Worm (Caenorhabditis elegans) whole organism, L2 larva: ENCODE data around the gene C43H6.4.

Experiments
- C34F6.9 ChIP-seq: fragments of 150-350 bp; optimal IDR thresholded peaks from 2 replicates; lab custom pipeline; 2014; ENCODE audit warnings: missing biosample characterization, missing genetic modification characterization
- F13H6.1 ChIP-seq: sonication (generic microtip); optimal IDR thresholded peaks from 2 replicates; lab custom pipeline; 2016; ENCODE audit warnings: missing genetic modification characterization, missing compliant biosample characterization
- R02D3.7 ChIP-seq: fragments of 150-350 bp; optimal IDR thresholded peaks from 2 replicates; lab custom pipeline; 2014; ENCODE audit warnings: missing biosample characterization, missing genetic modification characterization
- Y55F3AM.14 ChIP-seq: fragments of 200-800 bp; sonication (Bioruptor generic); optimal IDR thresholded peaks from 2 replicates; lab custom pipeline; 2018; ENCODE audit warnings: mild to moderate bottlenecking, missing genetic modification characterization, missing compliant biosample characterization
- ZK546.5 ChIP-seq: sonication (generic microtip); optimal IDR thresholded peaks from 2 replicates; lab custom pipeline; 2017; ENCODE audit warnings: missing biosample characterization, missing genetic modification characterization
- aly-2 ChIP-seq: fragments of 150-350 bp; optimal IDR thresholded peaks from 2 replicates; lab custom pipeline; 2014; ENCODE audit warnings: missing biosample characterization, missing genetic modification characterization
- ama-1 ChIP-seq: fragments of 150-350 bp; optimal IDR thresholded peaks from 2 replicates; lab custom pipeline; 2018; ENCODE audit warnings: inconsistent platforms
- blmp-1 ChIP-seq: sonication (generic microtip); optimal IDR thresholded peaks from 2 replicates; lab custom pipeline; 2017; ENCODE audit warnings: missing genetic modification characterization, mild to moderate bottlenecking, missing compliant biosample characterization, antibody characterized with exemption, moderate library complexity; ENCODE audit not compliant: insufficient read depth
- ceh-16 ChIP-seq: fragments of 150-350 bp; optimal IDR thresholded peaks from 2 replicates; lab custom pipeline; 2014; ENCODE audit warnings: missing biosample characterization, missing genetic modification characterization
- ceh-82 ChIP-seq: fragments of 150-350 bp; optimal IDR thresholded peaks from 2 replicates; lab custom pipeline; 2014; ENCODE audit warnings: missing biosample characterization, missing genetic modification characterization
- crh-2 ChIP-seq: sonication (generic microtip); optimal IDR thresholded peaks from 2 replicates; lab custom pipeline; 2017; ENCODE audit warnings: missing biosample characterization, missing genetic modification characterization
- dmd-4 ChIP-seq: sonication (generic microtip); optimal IDR thresholded peaks from 2 replicates; lab custom pipeline; 2017; ENCODE audit warnings: missing biosample characterization, missing genetic modification characterization
- egl-27 ChIP-seq: sonication (generic microtip); optimal IDR thresholded peaks from 3 replicates; lab custom pipeline; 2017; ENCODE audit warnings: missing biosample characterization, missing genetic modification reagents, missing genetic modification characterization
- fos-1 ChIP-seq: fragments of 150-350 bp; optimal IDR thresholded peaks from 2 replicates; lab custom pipeline; 2014; ENCODE audit warnings: missing biosample characterization, missing genetic modification characterization
- gmeb-1 ChIP-seq: fragments of 150-350 bp; optimal IDR thresholded peaks from 2 replicates; lab custom pipeline; 2014; ENCODE audit warnings: missing biosample characterization, missing genetic modification characterization
- lin-11 ChIP-seq: fragments of 150-350 bp; sonication (generic microtip); optimal IDR thresholded peaks from 2 replicates; lab custom pipeline; 2014; ENCODE audit warnings: missing biosample characterization, missing genetic modification characterization, inconsistent platforms, mixed read lengths
- lin-13 ChIP-seq: fragments of 150-350 bp; optimal IDR thresholded peaks from 2 replicates; lab custom pipeline; 2014; ENCODE audit warnings: missing biosample characterization, missing genetic modification reagents, missing genetic modification characterization
- lin-39 ChIP-seq: fragments of 150-350 bp; optimal IDR thresholded peaks from 2 replicates; lab custom pipeline; 2014; ENCODE audit warnings: missing biosample characterization, missing genetic modification reagents, missing genetic modification characterization
- lsy-2 ChIP-seq, 2 experiments: fragments of 150-350 bp in 1 of 2; sonication (generic microtip) in 1 of 2; optimal IDR thresholded peaks; 2 replicates each; lab custom pipeline; 2014 to 2017; ENCODE audit warnings: missing biosample characterization in 2 of 2, missing genetic modification characterization in 2 of 2
- mab-5 ChIP-seq: fragments of 150-350 bp; optimal IDR thresholded peaks from 2 replicates; lab custom pipeline; 2014; ENCODE audit warnings: missing biosample characterization, missing genetic modification characterization
- mbf-1 ChIP-seq: sonication (generic microtip); optimal IDR thresholded peaks from 2 replicates; lab custom pipeline; 2017; ENCODE audit warnings: missing biosample characterization, missing genetic modification characterization
- mdl-1 ChIP-seq, 2 experiments: fragments of 150-350 bp in 1 of 2; sonication (generic microtip) in 1 of 2; optimal IDR thresholded peaks; 2 replicates each; lab custom pipeline; 2017; ENCODE audit warnings: missing biosample characterization in 2 of 2, missing genetic modification characterization in 2 of 2
- nhr-10 ChIP-seq: sonication (generic microtip); optimal IDR thresholded peaks from 2 replicates; lab custom pipeline; 2017; ENCODE audit warnings: missing biosample characterization, missing genetic modification characterization
- nhr-11 ChIP-seq: fragments of 150-350 bp; optimal IDR thresholded peaks from 2 replicates; lab custom pipeline; 2014; ENCODE audit warnings: missing biosample characterization, missing genetic modification characterization
- nhr-12 ChIP-seq: fragments of 150-350 bp; optimal IDR thresholded peaks from 2 replicates; lab custom pipeline; 2014; ENCODE audit warnings: missing biosample characterization, missing genetic modification characterization
- nhr-129 ChIP-seq: fragments of 150-350 bp; optimal IDR thresholded peaks from 2 replicates; lab custom pipeline; 2014; ENCODE audit warnings: missing biosample characterization, missing genetic modification characterization
- nhr-21 ChIP-seq: fragments of 150-350 bp; optimal IDR thresholded peaks from 2 replicates; lab custom pipeline; 2014; ENCODE audit warnings: missing biosample characterization, missing genetic modification characterization
- nhr-23 ChIP-seq: fragments of 150-350 bp; optimal IDR thresholded peaks from 2 replicates; lab custom pipeline; 2014; ENCODE audit warnings: missing biosample characterization, missing genetic modification reagents, missing genetic modification characterization
- nhr-237 ChIP-seq: fragments of 150-350 bp; optimal IDR thresholded peaks from 2 replicates; lab custom pipeline; 2014; ENCODE audit warnings: missing biosample characterization, missing genetic modification characterization
- nhr-25 ChIP-seq: fragments of 150-350 bp; sonication (generic microtip); optimal IDR thresholded peaks from 3 replicates; lab custom pipeline; 2014; ENCODE audit warnings: missing biosample characterization, missing genetic modification characterization
- nhr-77 ChIP-seq: fragments of 150-350 bp; optimal IDR thresholded peaks from 2 replicates; lab custom pipeline; 2014; ENCODE audit warnings: missing biosample characterization, missing genetic modification characterization
- peb-1 ChIP-seq: fragments of 150-350 bp; optimal IDR thresholded peaks from 2 replicates; lab custom pipeline; 2014; ENCODE audit warnings: missing biosample characterization, missing genetic modification characterization
- sem-4 ChIP-seq: fragments of 150-350 bp; optimal IDR thresholded peaks from 2 replicates; lab custom pipeline; 2014; ENCODE audit warnings: missing biosample characterization, missing genetic modification reagents, missing genetic modification characterization
- skn-1 ChIP-seq: sonication (generic microtip); optimal IDR thresholded peaks from 2 replicates; lab custom pipeline; 2017; ENCODE audit warnings: missing biosample characterization, missing genetic modification characterization
- sma-3 ChIP-seq: sonication (generic microtip); optimal IDR thresholded peaks from 2 replicates; lab custom pipeline; 2016; ENCODE audit warnings: missing genetic modification reagents, missing genetic modification characterization, missing compliant biosample characterization
- unc-39 ChIP-seq: fragments of 150-350 bp; optimal IDR thresholded peaks from 2 replicates; lab custom pipeline; 2014; ENCODE audit warnings: missing biosample characterization, missing genetic modification characterization
- unc-55 ChIP-seq: fragments of 150-350 bp; sonication (generic microtip); optimal IDR thresholded peaks from 3 replicates; lab custom pipeline; 2014; ENCODE audit warnings: missing biosample characterization, missing genetic modification reagents, missing genetic modification characterization
- unc-62 ChIP-seq: fragments of 150-350 bp; optimal IDR thresholded peaks from 2 replicates; lab custom pipeline; 2014; ENCODE audit warnings: missing biosample characterization, missing genetic modification reagents, missing genetic modification characterization
- zag-1 ChIP-seq: fragments of 150-350 bp; optimal IDR thresholded peaks from 2 replicates; lab custom pipeline; 2014; ENCODE audit warnings: missing biosample characterization, missing genetic modification characterization
- ztf-1 ChIP-seq: fragments of 200-800 bp; sonication (Bioruptor generic); conservative IDR thresholded peaks from 2 replicates; pipeline ENCODE4 v1.3.6; 2022; ENCODE audit warnings: missing genetic modification characterization, missing compliant biosample characterization
- ztf-11 ChIP-seq: sonication (generic microtip); optimal IDR thresholded peaks from 2 replicates; lab custom pipeline; 2017; ENCODE audit warnings: missing biosample characterization, missing genetic modification characterization
- ztf-4 ChIP-seq: fragments of 150-350 bp; optimal IDR thresholded peaks from 2 replicates; lab custom pipeline; 2014; ENCODE audit warnings: missing biosample characterization, missing genetic modification characterization

Gene C43H6.4

DNA sequence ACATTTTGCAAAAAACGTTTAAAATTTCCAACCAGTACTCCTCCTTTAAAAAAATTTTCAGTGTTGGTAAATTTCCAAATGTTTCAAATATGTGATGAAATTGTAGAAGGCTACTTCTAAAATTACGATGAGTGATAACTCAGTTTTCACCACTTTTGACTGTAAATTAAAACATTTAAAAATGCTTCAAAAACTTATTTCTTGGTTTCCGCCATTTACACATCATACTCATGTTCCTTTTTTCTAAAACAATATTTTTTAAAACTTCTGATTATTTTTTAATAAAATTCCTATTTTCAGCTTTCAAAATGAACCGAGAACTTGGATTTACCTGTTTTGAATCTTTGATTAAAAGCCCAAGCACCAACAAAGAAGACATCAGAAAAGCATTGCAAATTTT is at the start of gene C43H6.4:
Gene C43H6.4, plus strand, starts transcription at position 301 of the 400 bp plus-strand sequence.
- TF ChIP-seq ztf-4 = no peak
- no peak for TF ChIP-seq nhr-21 (tag; lab: Kevin White, UChicago)
- TF ChIP-seq zag-1 (tag; lab: Kevin White, UChicago) = no peak
- TF ChIP-seq nhr-237 (tag; lab: Kevin White, UChicago) = no peak
- no peak for TF ChIP-seq aly-2 (tag; lab: Kevin White, UChicago)
- TF ChIP-seq sma-3 (GFP tag; lab: Kevin White, UChicago) = no peak
- TF ChIP-seq lin-39 (tag; lab: Kevin White, UChicago) = no peak
- no peak for TF ChIP-seq ztf-11 (tag; lab: Kevin White, UChicago)
- no peak for TF ChIP-seq ceh-82 (tag; lab: Kevin White, UChicago)
- TF ChIP-seq peb-1 (tag; lab: Kevin White, UChicago) = no peak
- no peak for TF ChIP-seq nhr-129 (tag; lab: Kevin White, UChicago)
- no peak for TF ChIP-seq ceh-16 (tag; lab: Kevin White, UChicago)
- no peak for TF ChIP-seq C34F6.9 (tag; lab: Kevin White, UChicago)
- no peak for TF ChIP-seq nhr-12 (tag; lab: Kevin White, UChicago)
- TF ChIP-seq skn-1 (tag; lab: Kevin White, UChicago) = no peak
- TF ChIP-seq, all 48 proteins: peak for 0

DNA sequence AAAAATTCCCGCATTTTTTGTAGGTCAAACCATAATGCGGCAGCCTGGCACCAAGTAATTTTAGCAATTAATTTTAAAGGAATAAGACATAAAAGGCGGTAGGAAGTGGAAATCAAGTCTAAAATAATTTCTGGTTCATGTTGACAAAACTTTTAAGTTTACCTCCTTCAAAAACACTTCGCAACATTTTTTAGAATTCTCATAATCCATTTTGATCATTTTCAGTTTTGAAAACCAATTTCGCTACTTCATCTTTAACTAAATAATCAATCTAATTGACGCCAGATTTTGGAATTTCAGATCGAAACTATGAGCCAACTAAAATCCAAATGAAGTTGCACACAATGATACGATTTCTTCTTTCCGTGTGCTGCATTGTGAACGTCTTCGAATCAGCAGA is 44.0 kb upstream of the C43H6.4 start, which contains the start of gene lgc-40:
Gene lgc-40, plus strand, starts transcription at position 301 of the 400 bp plus-strand sequence.
- TF ChIP-seq sem-4 (tag; lab: Kevin White, UChicago) (no peak), dmd-4 (no peak), unc-39 (tag; lab: Kevin White, UChicago) (no peak), nhr-23 (tag; lab: Kevin White, UChicago) (no peak), mdl-1 (tag; optimal IDR thresholded peaks at IDR 0.05; lab: Kevin White, UChicago) (no peak), egl-27 (no peak), aly-2 (tag; lab: Kevin White, UChicago) (no peak), gmeb-1 (tag; lab: Kevin White, UChicago) (no peak), lin-11 (tag; lab: Kevin White, UChicago) (no peak), zag-1 (tag; lab: Kevin White, UChicago) (no peak), ceh-82 (tag; lab: Kevin White, UChicago) (no peak), blmp-1 (tag; lab: Kevin White, UChicago) (no peak), Y55F3AM.14 (GFP tag; lab: Kevin White, UChicago) (no peak), nhr-12 (tag; lab: Kevin White, UChicago) (no peak), ztf-1 (GFP tag; lab: Robert Waterston, UW) (no peak), F13H6.1 (tag; lab: Kevin White, UChicago) (no peak), nhr-10 (no peak), nhr-237 (tag; lab: Kevin White, UChicago) (no peak), nhr-25 (tag; lab: Kevin White, UChicago) (no peak), ceh-16 (tag; lab: Kevin White, UChicago) (no peak)

DNA sequence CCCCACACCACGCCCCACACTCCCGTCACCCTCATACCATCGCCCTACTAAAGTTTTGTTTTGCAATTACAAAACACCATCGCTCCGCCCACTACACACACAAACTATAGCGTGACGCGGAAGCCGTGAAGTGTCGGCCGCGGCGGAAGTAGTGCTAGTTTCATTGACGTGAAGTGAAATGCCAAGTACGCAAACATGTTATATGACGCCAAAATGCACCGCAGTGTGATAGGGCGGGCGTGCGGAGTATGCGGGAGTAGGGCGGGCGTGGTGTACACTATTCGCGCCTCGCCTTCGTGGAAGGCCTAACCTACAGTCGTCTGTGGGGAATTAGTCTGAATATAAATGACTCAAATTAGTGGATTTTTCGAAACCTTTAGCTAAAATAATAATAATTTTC is 41.0 kb upstream of the C43H6.4 start:
- TF ChIP-seq sem-4 (tag; lab: Kevin White, UChicago) (no peak), mbf-1 (no peak), nhr-237 (tag; lab: Kevin White, UChicago) (no peak), peb-1 (tag; lab: Kevin White, UChicago) (no peak), crh-2 (tag; lab: Kevin White, UChicago) (no peak), ama-1 (lab: Kevin White, UChicago) (no peak), sma-3 (GFP tag; lab: Kevin White, UChicago) (no peak), ztf-4 (no peak), nhr-12 (tag; lab: Kevin White, UChicago) (no peak), lin-11 (tag; lab: Kevin White, UChicago) (no peak), ceh-82 (tag; lab: Kevin White, UChicago) (no peak), ztf-11 (tag; lab: Kevin White, UChicago) (no peak), unc-55 (GFP tag; lab: Kevin White, UChicago) (no peak)

DNA sequence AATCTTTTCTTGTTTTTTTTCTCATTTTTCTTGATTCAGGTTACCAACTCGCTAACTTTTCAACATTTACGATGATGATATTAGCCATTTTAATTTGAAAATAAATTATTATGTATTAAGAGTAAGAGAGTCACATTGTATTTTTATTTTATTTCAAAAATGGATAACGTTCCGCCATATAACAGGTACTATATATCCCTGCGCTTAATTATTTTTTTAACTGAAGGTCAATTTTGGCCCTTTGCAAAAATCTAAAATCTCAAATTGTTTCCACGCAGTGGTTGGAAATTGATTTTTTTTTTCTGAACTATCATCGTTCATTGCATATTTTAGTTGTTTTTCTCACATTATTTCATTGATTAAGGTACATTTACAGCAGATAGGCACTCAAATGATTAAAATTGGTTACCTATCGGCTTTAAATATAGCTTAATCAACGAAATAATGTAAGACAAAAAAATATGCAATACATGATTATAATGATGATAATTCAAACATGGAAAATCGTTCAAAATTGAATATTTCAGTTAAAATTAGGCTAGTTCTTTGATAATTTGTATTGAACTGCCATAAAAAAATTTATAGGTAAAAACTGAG is 39.0 kb upstream of the C43H6.4 start:
- peak; percentile 97 for TF ChIP-seq fos-1 (tag; lab: Kevin White, UChicago)
- TF ChIP-seq egl-27 = peak; percentile 92
- TF ChIP-seq nhr-25 (tag; lab: Kevin White, UChicago) = peak; percentile 97
- peak; percentile 51 for TF ChIP-seq ZK546.5
- peak; percentile 48 for TF ChIP-seq nhr-12 (tag; lab: Kevin White, UChicago)
- no peak for TF ChIP-seq peb-1 (tag; lab: Kevin White, UChicago)
- peak; percentile 97 for TF ChIP-seq nhr-21 (tag; lab: Kevin White, UChicago)
- TF ChIP-seq Y55F3AM.14 (GFP tag; lab: Kevin White, UChicago) = peak; percentile 53
- TF ChIP-seq ztf-1 (GFP tag; lab: Robert Waterston, UW) = no peak
- TF ChIP-seq lin-13 (GFP tag; lab: Kevin White, UChicago) = peak; percentile 94
- peak; percentile 90 for TF ChIP-seq nhr-237 (tag; lab: Kevin White, UChicago)
- peak; percentile 76 for TF ChIP-seq dmd-4
- TF ChIP-seq R02D3.7 (tag; lab: Kevin White, UChicago) = peak; percentile 66
- no peak for TF ChIP-seq zag-1 (tag; lab: Kevin White, UChicago)
- no peak for TF ChIP-seq ztf-11 (tag; lab: Kevin White, UChicago)
- no peak for TF ChIP-seq ama-1 (lab: Kevin White, UChicago)
- TF ChIP-seq nhr-77 (tag; lab: Kevin White, UChicago) = peak; percentile 93
- TF ChIP-seq ceh-82 (tag; lab: Kevin White, UChicago) = peak; percentile 79
- no peak for TF ChIP-seq unc-62 (GFP tag; lab: Kevin White, UChicago)
- peak; percentile 85 for TF ChIP-seq nhr-129 (tag; lab: Kevin White, UChicago)
- peak; percentile 53 for TF ChIP-seq mab-5
- peak; percentile 17 for TF ChIP-seq nhr-11 (tag; lab: Kevin White, UChicago)
- peak; percentile 68 for TF ChIP-seq blmp-1 (tag; lab: Kevin White, UChicago)
- TF ChIP-seq nhr-10 = peak; percentile 91
- peak; percentile 95 for TF ChIP-seq sma-3 (GFP tag; lab: Kevin White, UChicago)
- TF ChIP-seq aly-2 (tag; lab: Kevin White, UChicago) = peak; percentile 68
- peak; percentile 87 to 93 for TF ChIP-seq lsy-2 (tag; optimal IDR thresholded peaks at IDR 0.05; lab: Kevin White, UChicago)
